Worm (Caenorhabditis elegans) whole organism, L4/young adult: Measurements from ENCODE around the gene ZC412.3.
"Not testable (repeated sequence)": the region's sequence is repeated elsewhere in the genome, so short reads cannot be mapped to it uniquely, and the experiment has no call there.

ENCODE experiments used
- W03F9.2 ChIP-seq: fragments of 150-350 bp; optimal IDR thresholded peaks from 2 replicates; lab custom pipeline; 2014; ENCODE audit warnings: missing biosample characterization, missing genetic modification characterization
- dao-5 ChIP-seq: sonication (generic microtip); optimal IDR thresholded peaks from 2 replicates; lab custom pipeline; 2016; ENCODE audit warnings: missing genotype, missing genetic modification characterization, moderate library complexity, missing compliant biosample characterization
- him-1 ChIP-seq: sonication (generic microtip); optimal IDR thresholded peaks from 2 replicates; lab custom pipeline; 2016; ENCODE audit warnings: missing genotype, missing genetic modification reagents, missing genetic modification characterization, missing compliant biosample characterization

Gene ZC412.3

DNA sequence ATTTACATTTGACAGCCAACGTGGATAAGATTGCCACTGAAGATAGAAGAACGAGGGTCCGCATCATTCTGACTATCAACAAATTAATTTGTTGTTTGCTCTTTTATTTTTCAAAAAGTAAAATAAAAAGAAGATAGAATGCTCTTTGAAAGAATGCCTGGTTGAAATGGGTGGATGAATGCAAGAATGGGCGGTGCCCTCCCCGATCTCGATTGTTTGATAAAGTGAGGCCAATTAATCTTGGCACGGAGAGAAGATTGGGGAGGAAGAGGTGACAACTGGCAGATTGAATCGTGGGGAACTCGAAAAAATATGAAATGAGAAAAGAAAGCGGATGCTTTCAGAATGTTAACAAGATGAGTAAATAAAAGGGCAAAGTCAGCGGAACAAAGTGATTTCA, at the start of gene ZC412.3:
ZC412.3 (minus strand) TSS at position 183 of the 400 bp plus-strand sequence.
- TF ChIP-seq dao-5 (tag; lab: Kevin White, UChicago), result no peak
- no peak for TF ChIP-seq W03F9.2 (tag; lab: Kevin White, UChicago)
- TF ChIP-seq him-1 (tag; lab: Kevin White, UChicago), result no peak

DNA sequence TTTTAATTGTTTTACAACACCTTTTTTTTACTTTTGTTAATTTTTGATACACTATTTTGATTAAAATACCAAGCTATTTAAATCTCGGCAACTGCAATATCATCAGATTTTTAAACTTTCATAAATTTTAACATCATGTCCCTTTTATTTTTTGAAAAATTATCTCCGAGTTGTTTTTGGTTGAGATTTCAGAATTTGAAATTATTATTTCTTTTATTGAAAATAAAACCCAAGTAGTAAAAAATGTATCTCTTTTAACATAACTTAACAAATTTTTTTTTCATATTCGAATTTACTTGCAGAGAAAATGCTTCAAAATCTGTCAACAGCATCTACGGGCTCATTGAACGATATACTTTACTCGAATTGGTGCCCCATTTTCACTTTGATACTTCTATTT, 44.3 kb upstream of the ZC412.3 start, which contains the start of gene H12D21.11:
H12D21.11 (plus strand) TSS at position 301 of the 400 bp plus-strand sequence.
- TF ChIP-seq W03F9.2 (tag; lab: Kevin White, UChicago), result no peak
- no peak for TF ChIP-seq dao-5 (tag; lab: Kevin White, UChicago)
- no peak for TF ChIP-seq him-1 (tag; lab: Kevin White, UChicago)

DNA sequence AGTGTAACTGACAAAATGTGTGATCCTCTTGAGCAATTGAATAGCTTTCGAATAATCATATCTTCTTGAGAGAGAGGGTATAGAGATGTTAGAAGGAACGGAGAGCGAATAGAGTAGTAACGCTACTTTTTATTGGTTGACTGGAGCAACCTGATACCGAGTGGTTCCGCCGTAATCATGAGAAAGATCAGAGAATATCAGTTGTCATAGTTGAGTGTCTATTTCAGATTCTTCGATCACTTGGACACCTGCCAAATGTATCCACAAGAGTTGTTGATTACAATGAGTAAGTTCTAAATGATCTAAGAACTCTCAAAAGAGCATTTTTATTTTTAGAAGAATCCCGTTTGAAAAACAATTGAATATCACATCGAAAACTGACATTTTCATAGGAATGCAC, 39.4 kb upstream of the ZC412.3 start:
- TF ChIP-seq him-1 (tag; lab: Kevin White, UChicago) (no peak), W03F9.2 (tag; lab: Kevin White, UChicago) (no peak), dao-5 (tag; lab: Kevin White, UChicago) (no peak)

DNA sequence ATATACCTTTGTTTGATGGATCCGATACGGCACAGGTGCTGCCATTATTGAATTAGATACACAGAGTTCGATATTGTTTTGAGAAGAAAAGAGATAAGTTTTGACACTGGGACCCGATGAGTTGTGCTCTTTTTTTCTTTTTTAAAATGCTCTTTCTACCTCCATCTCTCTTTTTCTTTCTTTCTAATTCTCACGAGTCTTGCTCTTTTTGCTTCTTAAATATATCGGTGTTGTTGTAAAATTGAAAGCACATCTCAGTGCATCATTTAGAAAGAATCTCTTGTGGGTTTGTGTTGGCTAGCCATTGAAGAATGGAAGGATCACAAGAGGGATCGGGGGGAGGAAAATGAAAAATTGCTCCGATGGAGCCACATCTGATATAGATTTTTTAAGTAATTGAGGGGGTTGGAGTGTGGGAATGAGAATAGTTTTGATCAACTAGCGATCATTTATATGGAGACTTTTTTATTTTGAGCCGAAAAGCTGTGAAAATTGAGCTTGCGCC, 38.0 kb upstream of the ZC412.3 start, which contains the start of gene H12D21.9:
H12D21.9 (minus strand) TSS at position 148 of the 505 bp plus-strand sequence.
- TF ChIP-seq him-1 (tag; lab: Kevin White, UChicago), result no peak
- no peak for TF ChIP-seq W03F9.2 (tag; lab: Kevin White, UChicago)
- TF ChIP-seq dao-5 (tag; lab: Kevin White, UChicago), result no peak

DNA sequence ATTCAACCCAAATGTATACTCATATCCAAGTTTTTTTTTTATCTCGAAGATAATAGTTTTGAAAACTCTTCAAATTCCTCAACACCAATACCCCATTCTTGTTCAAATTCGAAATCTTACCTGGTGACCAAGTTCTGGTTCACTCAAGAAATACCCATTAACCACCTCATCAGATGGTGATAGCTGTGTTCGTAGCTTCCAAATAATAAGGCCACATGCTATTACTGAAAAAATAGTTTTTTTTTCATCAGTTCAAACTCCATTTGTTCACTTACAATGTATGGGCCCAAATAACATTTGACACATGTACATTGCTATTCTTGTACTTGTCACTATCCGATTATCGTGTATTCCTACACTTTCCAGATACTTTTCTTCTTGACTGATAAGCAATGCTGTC, 36.1 kb upstream of the ZC412.3 start:
- TF ChIP-seq dao-5 (tag; lab: Kevin White, UChicago) (no peak), W03F9.2 (tag; lab: Kevin White, UChicago) (no peak), him-1 (tag; lab: Kevin White, UChicago) (no peak)

DNA sequence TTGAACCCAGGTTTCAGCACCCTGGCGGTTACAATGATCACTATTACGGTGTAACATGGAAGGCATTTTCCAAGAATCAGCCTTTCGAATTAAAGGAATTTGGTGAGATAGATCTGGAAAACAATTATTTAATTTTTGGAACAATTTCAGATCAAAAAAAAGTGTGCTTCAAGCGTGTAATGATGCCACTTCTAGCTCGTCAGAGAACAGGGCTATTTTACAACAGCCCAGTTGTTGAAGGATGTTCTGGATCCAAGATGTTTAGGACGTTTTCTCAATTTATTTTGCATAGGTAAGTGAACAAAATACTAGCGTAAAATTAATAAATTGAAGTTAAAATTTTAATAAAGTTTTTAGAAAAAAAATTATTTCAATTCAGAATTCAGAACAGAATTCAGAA, 29.6 kb upstream of the ZC412.3 start:
- TF ChIP-seq W03F9.2 (tag; lab: Kevin White, UChicago) (no peak), him-1 (tag; lab: Kevin White, UChicago) (no peak), dao-5 (tag; lab: Kevin White, UChicago) (no peak)

DNA sequence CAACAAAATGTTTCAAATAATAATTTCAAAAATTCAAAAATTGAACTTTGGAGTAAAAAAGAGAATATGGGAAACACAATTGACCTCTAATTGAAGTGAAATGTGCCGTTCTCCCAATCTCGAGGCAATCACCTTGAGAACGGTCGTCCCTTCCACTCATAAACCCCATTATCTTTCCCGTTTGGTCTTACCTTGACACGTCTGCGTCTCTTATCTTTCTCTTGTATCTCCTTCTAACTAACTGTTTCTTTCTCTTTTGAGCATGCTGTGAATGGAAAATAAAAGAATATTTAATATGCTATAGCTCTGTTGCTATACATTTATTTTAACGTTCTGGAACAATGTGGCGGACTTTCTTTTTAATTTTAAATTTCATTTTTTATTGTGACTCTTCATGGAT, 28.2 kb upstream of the ZC412.3 start, which contains the start of gene H12D21.10:
H12D21.10 (plus strand) TSS at position 260 of the 400 bp plus-strand sequence.
- TF ChIP-seq dao-5 (tag; lab: Kevin White, UChicago), result no peak
- no peak for TF ChIP-seq him-1 (tag; lab: Kevin White, UChicago)

DNA sequence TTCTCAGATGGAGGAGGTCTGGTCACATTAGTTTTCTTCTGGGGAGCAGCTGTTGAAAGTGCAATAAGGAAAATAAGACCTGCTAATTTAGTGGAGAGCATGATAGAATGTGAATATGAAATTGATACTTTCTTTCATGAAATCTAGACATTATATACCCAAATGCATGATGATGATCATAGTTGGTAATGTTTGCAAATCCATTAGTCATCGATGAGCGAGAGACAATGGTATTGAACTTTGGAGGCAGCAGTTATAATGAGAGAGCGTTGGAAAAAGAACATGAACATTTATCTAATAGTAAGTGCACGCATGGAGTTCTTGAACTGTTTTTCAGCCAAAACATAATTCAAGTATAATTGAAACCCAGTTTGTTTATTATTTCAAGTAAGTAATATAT, 26.4 kb upstream of the ZC412.3 start, which contains the start of gene H12D21.6:
H12D21.6 (minus strand) TSS at position 101 of the 400 bp plus-strand sequence.
- no peak for TF ChIP-seq dao-5 (tag; lab: Kevin White, UChicago)
- TF ChIP-seq him-1 (tag; lab: Kevin White, UChicago), result no peak
- no peak for TF ChIP-seq W03F9.2 (tag; lab: Kevin White, UChicago)

DNA sequence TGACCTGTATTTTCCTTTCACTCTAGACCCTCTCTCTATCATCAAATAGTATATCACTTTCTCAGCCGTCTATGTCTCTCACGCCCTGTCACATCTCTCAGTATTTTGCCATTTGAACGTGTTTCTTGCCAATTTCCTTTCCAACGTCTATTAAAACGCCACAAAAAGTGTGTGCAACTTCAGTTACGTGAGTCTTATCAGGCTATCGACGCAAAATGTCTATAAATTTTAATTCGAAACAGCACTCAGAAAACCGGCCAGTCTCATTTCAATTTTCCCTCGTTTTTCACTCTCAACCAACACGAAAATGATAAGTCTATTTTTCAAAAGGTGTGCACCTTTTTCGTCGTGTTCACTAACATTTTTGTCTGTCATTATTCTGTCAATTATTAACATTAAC, 24.2 kb upstream of the ZC412.3 start, which contains the start of gene mpst-3:
mpst-3 (plus strand) TSS at position 91 of the 400 bp plus-strand sequence.
- TF ChIP-seq dao-5 (tag; lab: Kevin White, UChicago) (no peak), W03F9.2 (tag; lab: Kevin White, UChicago) (no peak), him-1 (tag; lab: Kevin White, UChicago) (no peak)

DNA sequence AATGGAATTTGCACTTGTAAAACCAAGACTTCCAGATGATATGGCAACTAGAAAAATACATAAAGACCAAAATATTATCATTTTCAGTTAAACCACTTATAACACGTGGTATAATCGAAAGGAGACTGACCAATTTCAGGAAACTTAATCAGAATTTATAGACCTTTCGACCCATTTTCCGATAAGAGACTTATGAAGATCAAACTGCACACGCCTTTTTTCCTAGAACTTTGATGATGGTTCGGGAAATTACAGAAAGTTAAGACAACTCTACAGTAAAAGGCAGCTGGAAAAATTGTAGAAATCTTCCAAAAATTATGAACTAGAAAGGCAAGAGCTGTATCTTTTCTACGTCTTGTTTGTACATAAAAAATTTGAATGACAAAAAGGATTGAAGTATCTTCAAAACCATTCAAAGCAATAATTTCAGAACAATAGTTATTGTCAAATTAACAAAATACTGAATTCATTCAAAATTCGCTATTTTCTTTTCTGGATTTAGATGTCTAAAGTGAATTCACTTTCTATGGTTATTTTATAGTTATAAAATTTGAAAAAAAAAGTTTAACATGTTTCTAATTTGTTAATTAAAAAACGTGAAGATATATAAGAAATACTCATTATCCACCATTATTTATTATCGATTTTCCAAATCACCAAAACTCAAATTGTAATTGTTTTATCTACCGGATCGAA, 22.2 kb upstream of the ZC412.3 start, which contains the start of the genes mpst-2 and H12D21.5:
mpst-2 (minus strand) TSS at position 101 of the 696 bp plus-strand sequence.
H12D21.5 (plus strand) TSS at position 646 of the 696 bp plus-strand sequence.
- TF ChIP-seq W03F9.2 (tag; lab: Kevin White, UChicago) (no peak), dao-5 (tag; lab: Kevin White, UChicago) (no peak), him-1 (tag; lab: Kevin White, UChicago) (no peak)

DNA sequence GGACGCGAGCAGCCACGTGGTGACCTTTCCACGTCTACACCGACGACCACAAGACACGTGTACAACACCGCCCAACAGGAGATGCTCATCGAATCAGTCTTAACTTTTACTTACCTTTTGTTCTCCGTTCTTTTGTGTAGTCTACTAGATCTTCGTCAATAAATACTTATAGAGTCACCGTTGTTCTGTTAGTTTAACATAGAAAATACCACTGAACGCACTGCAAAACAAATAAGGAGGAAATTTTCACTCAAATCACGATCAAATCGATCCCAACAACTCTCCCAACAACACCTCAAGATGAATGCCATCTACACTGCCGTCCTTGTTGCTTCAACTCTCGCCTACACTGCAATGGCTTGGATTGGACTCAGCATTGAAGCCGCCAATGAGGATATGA, 19.4 kb upstream of the ZC412.3 start, which contains the start of gene nspa-2:
nspa-2 (plus strand) TSS at position 301 of the 400 bp plus-strand sequence.
- not testable (repeated sequence) for TF ChIP-seq him-1, W03F9.2, dao-5 (tag; lab: Kevin White, UChicago)

DNA sequence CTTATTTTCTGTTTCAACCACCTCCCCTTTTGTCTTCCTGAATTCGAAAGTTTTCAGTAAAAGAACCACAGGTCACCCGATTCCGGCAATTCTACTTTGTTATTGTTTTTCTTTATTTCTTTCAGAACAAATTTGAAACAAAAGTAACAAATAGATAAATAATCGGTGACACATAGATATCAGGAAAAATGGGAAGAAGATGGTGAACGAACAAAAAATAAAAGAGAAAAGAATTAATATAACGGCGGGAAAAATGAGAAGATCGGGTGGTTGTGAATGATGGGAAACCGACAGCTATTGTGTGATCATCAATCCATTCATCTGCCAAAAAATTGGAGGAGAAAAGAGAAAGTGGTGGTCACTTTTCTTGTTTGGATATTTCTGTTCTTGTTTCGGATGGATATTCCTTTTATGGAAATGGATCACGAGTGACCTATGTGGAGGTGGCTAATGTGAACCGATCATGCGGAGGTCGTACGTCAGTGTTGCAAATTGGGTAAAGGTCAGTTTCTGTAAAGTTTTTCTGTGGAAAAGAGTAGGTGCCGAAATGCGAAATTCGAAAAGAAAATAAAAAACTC, 6.0 kb upstream of the ZC412.3 start:
- TF ChIP-seq dao-5 (tag; lab: Kevin White, UChicago), result no peak
- no peak for TF ChIP-seq him-1 (tag; lab: Kevin White, UChicago)
- no peak for TF ChIP-seq W03F9.2 (tag; lab: Kevin White, UChicago)

DNA sequence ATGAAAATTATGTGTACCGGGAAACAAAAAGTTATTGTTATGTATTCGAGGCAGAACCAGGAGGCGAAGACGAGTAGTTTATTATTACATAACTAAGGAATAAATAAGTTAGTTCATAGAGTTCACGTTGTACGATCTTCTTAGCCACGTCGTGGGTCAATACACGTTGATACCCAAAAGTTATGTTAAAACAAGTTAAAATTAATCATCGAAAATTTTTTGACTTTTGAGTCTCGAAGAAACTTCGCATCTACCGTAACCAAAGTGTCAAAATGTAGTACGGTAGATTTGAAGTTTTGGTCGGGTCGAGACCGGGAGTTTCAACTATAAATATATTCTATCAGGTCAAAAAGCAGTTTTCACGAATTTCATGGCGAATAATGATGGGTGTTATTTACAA, 5.4 kb upstream of the ZC412.3 start, which contains the start of gene ZC412.10:
ZC412.10 (minus strand) TSS at position 101 of the 400 bp plus-strand sequence.
- TF ChIP-seq dao-5, W03F9.2, him-1 (tag; lab: Kevin White, UChicago): not testable (repeated sequence)
